Fruit fly (Drosophila melanogaster): Measurements from ENCODE around the gene CG43736.
A peak's percentile ranks its signal among the peaks of the same experiment; 100 is the strongest.

The CG43736 gene

dm6 chrX:6854563-6854962 is 9.1 kb upstream of the CG43736 start (continued):
- no peak for TF ChIP-seq hb (GFP tag; IDR thresholded peaks at IDR 0.05; ENCODE audit: partially characterized antibody)
- peak; percentile 66 for TF ChIP-seq chn (GFP tag; optimal IDR thresholded peaks at IDR 0.05)
- TF ChIP-seq Bgb (GFP tag; IDR thresholded peaks at IDR 0.05; ENCODE audit: partially characterized antibody), result no peak
- no peak for TF ChIP-seq prd (optimal IDR thresholded peaks at IDR 0.05)
- TF ChIP-seq prd (GFP tag; IDR thresholded peaks at IDR 0.05), result peak; percentile 87
- no peak for TF ChIP-seq mirr (GFP tag; optimal IDR thresholded peaks at IDR 0.05)
- peak; percentile 23 for TF ChIP-seq CG8944 (GFP tag; optimal IDR thresholded peaks at IDR 0.05)
- peak; percentile 84 for TF ChIP-seq slbo (GFP tag; IDR thresholded peaks at IDR 0.05)
- peak; percentile 80 for TF ChIP-seq H2.0 (GFP tag; IDR thresholded peaks at IDR 0.05)
- peak; percentile 67 for TF ChIP-seq CG1602 (GFP tag; optimal IDR thresholded peaks at IDR 0.05)
- peak; percentile 43; the same call in 1 of the 2 replicates for TF ChIP-seq NFAT (GFP tag; IDR thresholded peaks at IDR 0.05)
- TF ChIP-seq slp2 (GFP tag; optimal IDR thresholded peaks at IDR 0.05), result peak; percentile 47
- peak; percentile 93 for TF ChIP-seq lab (GFP tag; optimal IDR thresholded peaks at IDR 0.05)
- peak; percentile 84 for TF ChIP-seq CG18262 (tag; optimal IDR thresholded peaks at IDR 0.05)
- TF ChIP-seq gt (GFP tag; IDR thresholded peaks at IDR 0.05), result no peak
- no peak for TF ChIP-seq Dp (GFP tag; optimal IDR thresholded peaks at IDR 0.05)
- TF ChIP-seq CG10209 (GFP tag; optimal IDR thresholded peaks at IDR 0.05), result peak; percentile 83
- TF ChIP-seq Sox102F (GFP tag; optimal IDR thresholded peaks at IDR 0.05), result peak; percentile 89
- peak; percentile 62; the same call in 1 of the 2 replicates for TF ChIP-seq CG14014 (GFP tag; IDR thresholded peaks at IDR 0.05)
- TF ChIP-seq tll (GFP tag; optimal IDR thresholded peaks at IDR 0.05), result no peak
- TF ChIP-seq CG5953 (GFP tag; IDR thresholded peaks at IDR 0.05), result peak; percentile 52
- TF ChIP-seq jing (GFP tag; optimal IDR thresholded peaks at IDR 0.05), result peak; percentile 46
- no peak for TF ChIP-seq en (GFP tag; optimal IDR thresholded peaks at IDR 0.05)
- TF ChIP-seq CG7987 (GFP tag; optimal IDR thresholded peaks at IDR 0.05), result peak; percentile 26
- peak; percentile 58 for TF ChIP-seq CG9932 (GFP tag; IDR thresholded peaks at IDR 0.05)
- peak; percentile 72 for TF ChIP-seq Hand (GFP tag; optimal IDR thresholded peaks at IDR 0.05)
- TF ChIP-seq cas (GFP tag; IDR thresholded peaks at IDR 0.05), result no peak
- peak; percentile 59 for TF ChIP-seq CG15073 (GFP tag; optimal IDR thresholded peaks at IDR 0.05)
- TF ChIP-seq peb (GFP tag; IDR thresholded peaks at IDR 0.05), result 0 out of 2 replicates have a peak, but pooled peaks have one; percentile 40
- peak; percentile 36 for TF ChIP-seq lbe (GFP tag; optimal IDR thresholded peaks at IDR 0.05)
- TF ChIP-seq Rfx (GFP tag; IDR thresholded peaks at IDR 0.05), result peak; percentile 79
- TF ChIP-seq Fer1 (GFP tag; optimal IDR thresholded peaks at IDR 0.05), result peak; percentile 88
- TF ChIP-seq rib (GFP tag; IDR thresholded peaks at IDR 0.05), result no peak
- TF ChIP-seq Mes4 (GFP tag; optimal IDR thresholded peaks at IDR 0.05), result peak; percentile 55
- TF ChIP-seq CG4854 (GFP tag; optimal IDR thresholded peaks at IDR 0.05), result peak; percentile 65
- TF ChIP-seq Mad (GFP tag; optimal IDR thresholded peaks at IDR 0.05), result peak; percentile 67
- peak; percentile 87 for TF ChIP-seq Meics (GFP tag; optimal IDR thresholded peaks at IDR 0.05)
- no peak for TF ChIP-seq CG1792 (GFP tag; optimal IDR thresholded peaks at IDR 0.05)
- no peak for TF ChIP-seq CG2129 (GFP tag; IDR thresholded peaks at IDR 0.05; ENCODE audit: partially characterized antibody)
- TF ChIP-seq gcm (GFP tag; optimal IDR thresholded peaks at IDR 0.05), result peak; percentile 70
- peak; percentile 88 for TF ChIP-seq Hmr (GFP tag; optimal IDR thresholded peaks at IDR 0.05)
- TF ChIP-seq cwo (GFP tag; optimal IDR thresholded peaks at IDR 0.05), result peak; percentile 87
- peak; percentile 90 for TF ChIP-seq Atf6 (GFP tag; IDR thresholded peaks at IDR 0.05)
- no peak for TF ChIP-seq dimm (GFP tag; IDR thresholded peaks at IDR 0.05)
- TF ChIP-seq bab2 (GFP tag; optimal IDR thresholded peaks at IDR 0.05), result peak; percentile 60
- TF ChIP-seq lov (optimal IDR thresholded peaks at IDR 0.05), result no peak
- peak; percentile 63; the same call in 2 of the 3 replicates for TF ChIP-seq lov (GFP tag; IDR thresholded peaks at IDR 0.05)
- TF ChIP-seq ash1 (GFP tag; optimal IDR thresholded peaks at IDR 0.05), result peak; percentile 51
- TF ChIP-seq CG12769 (tag; optimal IDR thresholded peaks at IDR 0.05), result peak; percentile 33
- peak; percentile 65 for TF ChIP-seq mam (GFP tag; optimal IDR thresholded peaks at IDR 0.05)
- no peak for TF ChIP-seq CG42726 (GFP tag; IDR thresholded peaks at IDR 0.05; ENCODE audit: partially characterized antibody)

Measured in whole organism, embryonic.